In the genomic region with DNA sequence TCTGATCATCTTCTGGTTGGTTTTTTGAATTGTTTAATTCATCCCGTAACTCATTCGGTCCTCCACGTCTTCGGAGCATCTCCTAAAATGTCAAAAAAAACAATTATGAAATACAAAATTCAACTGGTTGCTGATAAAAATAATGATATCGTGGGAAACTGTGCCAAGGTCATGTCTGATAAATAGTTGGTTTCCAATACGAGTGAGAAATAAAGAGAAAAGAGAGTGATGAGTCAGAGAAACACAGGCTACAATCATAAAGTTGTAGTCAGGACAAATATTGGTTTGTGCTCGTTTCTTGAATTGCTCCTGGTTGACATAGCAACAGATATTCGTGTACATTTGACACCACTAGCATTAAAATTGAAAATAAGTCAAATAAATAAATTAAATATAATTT, we compare ENCODE assay signal across 6 worm cellular contexts.
TF ChIP-seq lines count a peak whose summit lies in the region.

Gene B0495.7 (minus strand): TSS at position 82 of the 400 bp plus-strand sequence.

TF ChIP-seq in whole organism, L1 larva, 84 proteins besides CTCF, POLR2A, EP300 and RAD21:
- TF ChIP-seq mdl-1 (tag; optimal IDR thresholded peaks at IDR 0.05; lab: Kevin White, UChicago) (no peak), elt-2 (tag; optimal IDR thresholded peaks at IDR 0.05; lab: Kevin White, UChicago) (peak; percentile 17), efl-1 (optimal IDR thresholded peaks at IDR 0.05; lab: Kevin White, UChicago) (no peak), efl-1 (GFP tag; optimal IDR thresholded peaks at IDR 0.05 in 1 of 2; lab: Kevin White, UChicago) (peak in 1 of 2 experiments; percentile 56)

TF ChIP-seq in whole organism, L2 larva, 48 proteins besides CTCF, POLR2A, EP300 and RAD21:
- TF ChIP-seq C34F6.9 (tag; optimal IDR thresholded peaks at IDR 0.05; lab: Kevin White, UChicago), result peak; percentile 6
- peak; percentile 94 for TF ChIP-seq fos-1 (tag; optimal IDR thresholded peaks at IDR 0.05; lab: Kevin White, UChicago)
- TF ChIP-seq nhr-10 (tag; optimal IDR thresholded peaks at IDR 0.05; lab: Kevin White, UChicago), result no peak
- peak; percentile 6 for TF ChIP-seq gmeb-1 (tag; optimal IDR thresholded peaks at IDR 0.05; lab: Kevin White, UChicago)
TF ChIP-seq in whole organism, L2 larva: peak in this region for 3.

TF ChIP-seq in whole organism, L3 larva, 47 proteins besides CTCF, POLR2A, EP300 and RAD21:
- TF ChIP-seq pha-4 (tag; optimal IDR thresholded peaks at IDR 0.05; lab: Kevin White, UChicago) (peak; percentile 25), pqm-1 (tag; optimal IDR thresholded peaks at IDR 0.05; lab: Kevin White, UChicago) (peak; percentile 65), elt-2 (tag; optimal IDR thresholded peaks at IDR 0.05; lab: Kevin White, UChicago) (peak; percentile 69), mml-1 (tag; optimal IDR thresholded peaks at IDR 0.05; lab: Kevin White, UChicago) (no peak)

TF ChIP-seq in whole organism, L4 larva, 104 proteins besides CTCF, POLR2A, EP300 and RAD21 (continues in another document):
- no peak for TF ChIP-seq ceh-82 (tag; optimal IDR thresholded peaks at IDR 0.05; lab: Kevin White, UChicago)
- TF ChIP-seq daf-8 (GFP tag; IDR thresholded peaks at IDR 0.05; lab: Robert Waterston, UW), result no peak
- peak; percentile 70 for TF ChIP-seq nhr-11 (tag; optimal IDR thresholded peaks at IDR 0.05; lab: Kevin White, UChicago)
- peak; percentile 36; the same call in 1 of the 2 replicates for TF ChIP-seq nhr-41 (GFP tag; IDR thresholded peaks at IDR 0.05; lab: Robert Waterston, UW)
- TF ChIP-seq madf-9 (GFP tag; conservative IDR thresholded peaks at IDR 0.05; lab: Robert Waterston, UW), result no peak
- TF ChIP-seq nhr-10 (tag; optimal IDR thresholded peaks at IDR 0.05; lab: Kevin White, UChicago), result no peak
- no peak for TF ChIP-seq ZK546.5 (tag; optimal IDR thresholded peaks at IDR 0.05; lab: Kevin White, UChicago)
- 0 out of 2 replicates have a peak, but pooled peaks have one; percentile 40 for TF ChIP-seq lin-38 (GFP tag; IDR thresholded peaks at IDR 0.05; lab: Robert Waterston, UW)
- no peak for TF ChIP-seq php-3 (GFP tag; IDR thresholded peaks at IDR 0.05; lab: Robert Waterston, UW)
- TF ChIP-seq F26F4.8 (GFP tag; conservative IDR thresholded peaks at IDR 0.05; lab: Robert Waterston, UW), result no peak
- TF ChIP-seq F49E8.2 (tag; optimal IDR thresholded peaks at IDR 0.05; lab: Kevin White, UChicago; ENCODE audit: borderline replicate concordance), result no peak
- no peak for TF ChIP-seq mxl-2 (GFP tag; conservative IDR thresholded peaks at IDR 0.05; lab: Robert Waterston, UW)
- TF ChIP-seq dmd-9 (GFP tag; IDR thresholded peaks at IDR 0.05; lab: Robert Waterston, UW), result no peak
- no peak for TF ChIP-seq Y48G9A.11 (GFP tag; IDR thresholded peaks at IDR 0.05; lab: Robert Waterston, UW)
- TF ChIP-seq zip-11 (GFP tag; IDR thresholded peaks at IDR 0.05; lab: Robert Waterston, UW), result no peak
- no peak for TF ChIP-seq spr-1 (tag; optimal IDR thresholded peaks at IDR 0.05; lab: Kevin White, UChicago)
- TF ChIP-seq lim-7 (GFP tag; IDR thresholded peaks at IDR 0.05; lab: Robert Waterston, UW), result no peak
- TF ChIP-seq fos-1 (tag; optimal IDR thresholded peaks at IDR 0.05; lab: Kevin White, UChicago), result no peak
- no peak for TF ChIP-seq lin-13 (GFP tag; optimal IDR thresholded peaks at IDR 0.05; lab: Kevin White, UChicago)
- no peak for TF ChIP-seq pha-4 (GFP tag; IDR thresholded peaks at IDR 0.05; lab: Robert Waterston, UW)
- TF ChIP-seq pha-4 (tag; optimal IDR thresholded peaks at IDR 0.05; lab: Kevin White, UChicago), result no peak
- peak; percentile 7 for TF ChIP-seq mes-2 (tag; optimal IDR thresholded peaks at IDR 0.05; lab: Kevin White, UChicago; ENCODE audit: poor library complexity, severe bottlenecking)
- no peak for TF ChIP-seq hif-1 (tag; optimal IDR thresholded peaks at IDR 0.05; lab: Kevin White, UChicago)
- TF ChIP-seq nhr-48 (tag; optimal IDR thresholded peaks at IDR 0.05; lab: Kevin White, UChicago), result no peak
- no peak for TF ChIP-seq snpc-4 (tag; optimal IDR thresholded peaks at IDR 0.05; lab: Kevin White, UChicago)

TF ChIP-seq in whole organism, late embryonic, 69 proteins besides CTCF, POLR2A, EP300 and RAD21:
- TF ChIP-seq ceh-2 (tag; optimal IDR thresholded peaks at IDR 0.05; lab: Kevin White, UChicago) (no peak), elt-2 (tag; optimal IDR thresholded peaks at IDR 0.05; lab: Kevin White, UChicago) (peak; percentile 77), tbx-2 (tag; optimal IDR thresholded peaks at IDR 0.05; lab: Kevin White, UChicago) (no peak)

TF ChIP-seq in whole organism, young adult, 124 proteins besides CTCF, POLR2A, EP300 and RAD21:
- TF ChIP-seq cebp-1 (GFP tag; IDR thresholded peaks at IDR 0.05; lab: Robert Waterston, UW) (no peak), cebp-1 (tag; optimal IDR thresholded peaks at IDR 0.05; lab: Kevin White, UChicago) (peak; percentile 46), nhr-80 (tag; optimal IDR thresholded peaks at IDR 0.05; lab: Kevin White, UChicago) (peak; percentile 73), lin-40 (tag; optimal IDR thresholded peaks at IDR 0.05; lab: Kevin White, UChicago) (no peak)
